Worm (Caenorhabditis elegans): ENCODE data around the gene fut-6.
"Not testable (repeated sequence)": the region's sequence is repeated elsewhere in the genome, so short reads cannot be mapped to it uniquely, and the experiment has no call there.

The fut-6 gene

ce11 chrII:4703011-4703410, 47.3 kb upstream of the fut-6 start (continued):
- TF ChIP-seq snpc-1.1 (tag; optimal IDR thresholded peaks at IDR 0.05; ENCODE audit: insufficient read depth) = no peak
- TF ChIP-seq tbx-9 (tag; optimal IDR thresholded peaks at IDR 0.05; ENCODE audit: borderline replicate concordance) = no peak
- no peak for TF ChIP-seq lir-1 (GFP tag; conservative IDR thresholded peaks at IDR 0.05)
- no peak for TF ChIP-seq nhr-179 (tag; optimal IDR thresholded peaks at IDR 0.05)
- TF ChIP-seq madf-8 (GFP tag; conservative IDR thresholded peaks at IDR 0.05) = peak; percentile 66
- TF ChIP-seq rec-8 (tag; optimal IDR thresholded peaks at IDR 0.05) = no peak
- no peak for TF ChIP-seq F37B4.10 (GFP tag; IDR thresholded peaks at IDR 0.05)
- TF ChIP-seq hmg-1.2 (GFP tag; IDR thresholded peaks at IDR 0.05) = peak; percentile 45
- TF ChIP-seq F55B11.4 (tag; optimal IDR thresholded peaks at IDR 0.05; ENCODE audit: borderline replicate concordance, insufficient read depth) = no peak
- TF ChIP-seq sea-2 (GFP tag; IDR thresholded peaks at IDR 0.05) = no peak
- no peak for TF ChIP-seq zim-3 (tag; optimal IDR thresholded peaks at IDR 0.05)
- TF ChIP-seq sdz-38 (tag; optimal IDR thresholded peaks at IDR 0.05) = no peak
- no peak for TF ChIP-seq nfya-1 (tag; optimal IDR thresholded peaks at IDR 0.05; ENCODE audit: borderline replicate concordance, insufficient read depth)
- peak; percentile 13 for TF ChIP-seq xnd-1 (tag; optimal IDR thresholded peaks at IDR 0.05)
- no peak for TF ChIP-seq F10E7.11 (tag; optimal IDR thresholded peaks at IDR 0.05)
- no peak for TF ChIP-seq ztf-26 (tag; optimal IDR thresholded peaks at IDR 0.05)
- TF ChIP-seq ZK185.1 (tag; optimal IDR thresholded peaks at IDR 0.05; ENCODE audit: poor library complexity, severe bottlenecking) = no peak
- no peak for TF ChIP-seq nhr-120 (GFP tag; IDR thresholded peaks at IDR 0.05)
- no peak for TF ChIP-seq B0261.1 (tag; optimal IDR thresholded peaks at IDR 0.05)
- TF ChIP-seq hlh-12 (tag; optimal IDR thresholded peaks at IDR 0.05) = no peak
- no peak for TF ChIP-seq akir-1 (GFP tag; optimal IDR thresholded peaks at IDR 0.05)
- no peak for TF ChIP-seq Y67H2A.10 (GFP tag; conservative IDR thresholded peaks at IDR 0.05)

DNA sequence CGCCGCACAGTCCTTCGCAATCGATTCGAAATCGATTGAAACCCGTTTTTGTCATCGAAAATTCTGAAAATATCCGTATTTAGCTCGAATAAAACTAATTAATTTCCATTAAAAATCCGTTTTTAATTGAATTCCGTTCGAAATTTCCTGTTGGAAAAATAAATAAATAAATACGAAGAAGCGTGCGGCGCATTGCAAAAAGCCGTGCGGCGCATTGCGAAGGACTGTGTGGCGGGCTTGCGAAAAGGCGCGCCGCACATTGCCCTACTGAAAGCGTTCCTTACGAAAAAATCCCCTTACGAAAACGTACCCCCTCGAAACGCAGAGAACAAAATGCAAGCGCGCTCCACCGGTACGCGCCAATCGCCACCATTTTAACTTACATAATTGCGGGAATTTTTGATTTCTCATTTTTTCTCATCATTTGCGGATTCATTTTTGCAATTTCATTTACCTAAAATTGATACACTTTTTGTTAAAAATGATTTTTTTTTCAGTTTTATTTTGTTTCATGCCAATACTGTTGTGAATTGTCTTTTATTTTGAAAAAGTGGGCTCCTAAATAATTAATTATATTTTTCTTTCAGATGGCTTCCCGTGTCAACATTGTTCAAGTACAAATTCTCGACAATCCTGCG, 45.9 kb upstream of the fut-6 start, which contains the start of gene unc-85:
TSS of gene unc-85 (plus strand) at position 588 of the 638 bp plus-strand sequence.
- TF ChIP-seq lin-26 (GFP tag; IDR thresholded peaks at IDR 0.05) = peak; percentile 79
- peak; percentile 28 for TF ChIP-seq die-1 (tag; optimal IDR thresholded peaks at IDR 0.05)
- TF ChIP-seq rcor-1 (GFP tag; IDR thresholded peaks at IDR 0.05) = peak; percentile 96
- peak; percentile 88 for TF ChIP-seq dpl-1 (GFP tag; optimal IDR thresholded peaks at IDR 0.05)
- TF ChIP-seq tlf-1 (GFP tag; optimal IDR thresholded peaks at IDR 0.05) = peak; percentile 81
- TF ChIP-seq lin-40 (tag; optimal IDR thresholded peaks at IDR 0.05) = peak; percentile 82
- not testable (repeated sequence) for TF ChIP-seq snpc-4 (GFP tag; optimal IDR thresholded peaks at IDR 0.05)
- peak; percentile 20 to 66 (median 58) for TF ChIP-seq snpc-4 (tag; optimal IDR thresholded peaks at IDR 0.05)
- peak; percentile 87 for TF ChIP-seq F49E8.2 (tag; optimal IDR thresholded peaks at IDR 0.05; ENCODE audit: insufficient read depth)
- peak; percentile 56 for TF ChIP-seq unc-130 (GFP tag; optimal IDR thresholded peaks at IDR 0.05)
- peak; percentile 77 for TF ChIP-seq aptf-2 (GFP tag; conservative IDR thresholded peaks at IDR 0.05)
- peak; percentile 57 for TF ChIP-seq nhr-80 (tag; optimal IDR thresholded peaks at IDR 0.05)
- 0 out of 2 replicates have a peak, but pooled peaks have one; percentile 52 for TF ChIP-seq egl-18 (GFP tag; IDR thresholded peaks at IDR 0.05)
- peak; percentile 69 for TF ChIP-seq B0336.3 (GFP tag; IDR thresholded peaks at IDR 0.05)
- peak; percentile 98 for TF ChIP-seq C06A6.2 (GFP tag; conservative IDR thresholded peaks at IDR 0.05)
- TF ChIP-seq ztf-25 (GFP tag; IDR thresholded peaks at IDR 0.05) = peak; percentile 93
- 0 out of 2 replicates have a peak, but pooled peaks have one; percentile 53 for TF ChIP-seq aptf-3 (GFP tag; IDR thresholded peaks at IDR 0.05)
- peak; percentile 94 for TF ChIP-seq Y53G8AR.9 (GFP tag; conservative IDR thresholded peaks at IDR 0.05)
- peak; percentile 79 for TF ChIP-seq lsl-1 (GFP tag; optimal IDR thresholded peaks at IDR 0.05)
- peak; percentile 98 for TF ChIP-seq C17E4.6 (GFP tag; IDR thresholded peaks at IDR 0.05)
- TF ChIP-seq K12H6.12 (tag; optimal IDR thresholded peaks at IDR 0.05) = peak; percentile 2
- TF ChIP-seq athp-1 (tag; optimal IDR thresholded peaks at IDR 0.05) = peak; percentile 46
- TF ChIP-seq Y53F4B.3 (GFP tag; IDR thresholded peaks at IDR 0.05) = peak; percentile 87
- TF ChIP-seq lin-35 (GFP tag; optimal IDR thresholded peaks at IDR 0.05) = peak; percentile 54 to 70 (median 60)
- TF ChIP-seq F37B4.10 (GFP tag; IDR thresholded peaks at IDR 0.05) = 0 out of 2 replicates have a peak, but pooled peaks have one; percentile 69
- peak; percentile 60 for TF ChIP-seq ztf-26 (tag; optimal IDR thresholded peaks at IDR 0.05)
- TF ChIP-seq madf-8 (GFP tag; conservative IDR thresholded peaks at IDR 0.05) = peak; percentile 97
- peak; percentile 95 for TF ChIP-seq hsf-1 (GFP tag; IDR thresholded peaks at IDR 0.05)
